Fruit fly (Drosophila melanogaster) whole organism, wandering third instar larva: ENCODE data around the gene loaf.

Experiments
- HLH106 ChIP-seq: fragments of 200-800 bp; optimal IDR thresholded peaks from 3 replicates; lab custom pipeline; 2019; ENCODE audit warnings: missing biosample characterization, mild to moderate bottlenecking, missing genetic modification characterization, moderate library complexity
- OdsH ChIP-seq: fragments of 200-800 bp; sonication (Bioruptor generic); optimal IDR thresholded peaks from 2 replicates; lab custom pipeline; 2016; ENCODE audit warnings: missing biosample characterization, mild to moderate bottlenecking, missing genetic modification characterization
- Sp1 ChIP-seq: fragments of 200-800 bp; sonication (Bioruptor generic); optimal IDR thresholded peaks from 3 replicates; lab custom pipeline; 2019; ENCODE audit warnings: missing biosample characterization, mild to moderate bottlenecking, missing genetic modification characterization, moderate library complexity
- brk ChIP-seq: fragments of 200-800 bp; sonication (Bioruptor generic); optimal IDR thresholded peaks from 2 replicates; lab custom pipeline; 2016; ENCODE audit warnings: missing biosample characterization, mild to moderate bottlenecking, missing genetic modification characterization
- dmrt93B ChIP-seq: fragments of 200-800 bp; sonication (Bioruptor generic); optimal IDR thresholded peaks from 2 replicates; lab custom pipeline; 2018; ENCODE audit warnings: missing biosample characterization, mild to moderate bottlenecking, missing genetic modification characterization

DNA sequence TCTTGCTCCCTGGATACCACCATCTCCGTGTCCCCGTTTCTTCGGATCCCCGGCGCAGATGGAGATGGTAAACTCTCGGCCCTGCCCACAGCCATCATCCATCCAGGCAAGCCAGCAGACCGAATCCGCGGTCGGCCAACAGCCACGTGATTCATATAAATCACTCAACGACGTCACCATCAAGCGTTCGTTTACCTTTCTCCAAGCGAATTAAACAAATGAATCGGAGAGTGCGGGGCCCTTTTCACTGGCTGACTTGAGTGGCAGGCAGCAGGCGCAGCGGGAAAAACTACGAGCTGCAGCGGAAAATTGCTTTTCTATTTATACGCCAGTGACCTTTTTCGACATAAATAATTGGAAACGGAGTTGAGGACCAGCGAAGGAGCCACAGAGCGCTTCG lies 62.4 kb downstream of the loaf start:
- TF ChIP-seq HLH106 (tag; lab: Kevin White, UChicago) (no peak), dmrt93B (GFP tag; lab: Kevin White, UChicago) (no peak), OdsH (no peak), Sp1 (GFP tag; lab: Kevin White, UChicago) (no peak), brk (GFP tag; lab: Kevin White, UChicago) (no peak)
